Worm (Caenorhabditis elegans) whole organism, L2 larva: ENCODE measurements around the gene srh-73.

ENCODE experiments used
- aly-2 ChIP-seq: fragments of 150-350 bp; optimal IDR thresholded peaks from 2 replicates; lab custom pipeline; 2014; ENCODE audit warnings: missing biosample characterization, missing genetic modification characterization
- lin-13 ChIP-seq: fragments of 150-350 bp; optimal IDR thresholded peaks from 2 replicates; lab custom pipeline; 2014; ENCODE audit warnings: missing biosample characterization, missing genetic modification reagents, missing genetic modification characterization
- lsy-2 ChIP-seq, 2 experiments: fragments of 150-350 bp in 1 of 2; sonication (generic microtip) in 1 of 2; optimal IDR thresholded peaks; 2 replicates each; lab custom pipeline; 2014 to 2017; ENCODE audit warnings: missing biosample characterization in 2 of 2, missing genetic modification characterization in 2 of 2
- mdl-1 ChIP-seq, 2 experiments: fragments of 150-350 bp in 1 of 2; sonication (generic microtip) in 1 of 2; optimal IDR thresholded peaks; 2 replicates each; lab custom pipeline; 2017; ENCODE audit warnings: missing biosample characterization in 2 of 2, missing genetic modification characterization in 2 of 2
- nhr-25 ChIP-seq: fragments of 150-350 bp; sonication (generic microtip); optimal IDR thresholded peaks from 3 replicates; lab custom pipeline; 2014; ENCODE audit warnings: missing biosample characterization, missing genetic modification characterization
- nhr-6 ChIP-seq: fragments of 150-350 bp; optimal IDR thresholded peaks from 2 replicates; lab custom pipeline; 2014; ENCODE audit warnings: missing biosample characterization, missing genetic modification characterization
- sem-4 ChIP-seq: fragments of 150-350 bp; optimal IDR thresholded peaks from 2 replicates; lab custom pipeline; 2014; ENCODE audit warnings: missing biosample characterization, missing genetic modification reagents, missing genetic modification characterization
- ztf-11 ChIP-seq: sonication (generic microtip); optimal IDR thresholded peaks from 2 replicates; lab custom pipeline; 2017; ENCODE audit warnings: missing biosample characterization, missing genetic modification characterization

- no peak for TF ChIP-seq ztf-11
- no peak for TF ChIP-seq nhr-6 (tag; lab: Kevin White, UChicago)
- TF ChIP-seq lin-13 (GFP tag; lab: Kevin White, UChicago) = no peak
- TF ChIP-seq mdl-1 (tag; optimal IDR thresholded peaks at IDR 0.05; lab: Kevin White, UChicago) = no peak
- no peak for TF ChIP-seq aly-2 (tag; lab: Kevin White, UChicago)
- TF ChIP-seq sem-4 (tag; lab: Kevin White, UChicago) = no peak
- no peak for TF ChIP-seq nhr-25 (tag; lab: Kevin White, UChicago)
- TF ChIP-seq lsy-2 (tag; optimal IDR thresholded peaks at IDR 0.05; lab: Kevin White, UChicago) = no peak
Observed at ce11 chrII:12502784-12503183, 9.2 kb upstream of the srh-73 start, which contains the start of gene ador-1.
